Fruit fly (Drosophila melanogaster): Measurements from ENCODE around the gene CG13059.

Gene CG13059

DNA sequence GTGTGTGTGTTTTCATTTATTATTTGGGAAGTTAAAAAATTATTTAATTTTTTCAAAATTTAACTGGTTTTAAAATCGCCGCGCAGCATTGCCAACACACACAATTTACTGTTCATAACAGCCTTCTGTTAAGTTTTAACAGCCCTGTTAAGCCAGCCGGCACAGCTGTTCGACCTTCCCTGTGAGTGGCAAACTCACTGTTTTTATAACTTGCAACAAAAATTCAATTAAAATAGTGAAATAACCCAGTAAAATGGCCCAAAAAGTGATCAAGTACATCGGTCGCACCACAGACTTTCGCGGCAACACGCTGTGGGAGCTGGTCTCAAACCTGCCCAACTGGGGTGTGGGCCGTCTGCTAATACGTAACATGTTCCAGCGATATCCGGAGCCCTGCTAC lies 24.4 kb downstream of the CG13059 start, which contains the start of gene mRpS34:
Gene mRpS34, plus strand, starts transcription at position 161 of the 400 bp plus-strand sequence.
- TF ChIP-seq insv (optimal IDR thresholded peaks at IDR 0.05), result no peak
- no peak for TF ChIP-seq ttk (optimal IDR thresholded peaks at IDR 0.05)
- TF ChIP-seq psq (optimal IDR thresholded peaks at IDR 0.05), result no peak
- no peak for TF ChIP-seq Sin3A (optimal IDR thresholded peaks at IDR 0.05)
- no peak for TF ChIP-seq h (optimal IDR thresholded peaks at IDR 0.05)
- no peak for TF ChIP-seq Myc (optimal IDR thresholded peaks at IDR 0.05)

DNA sequence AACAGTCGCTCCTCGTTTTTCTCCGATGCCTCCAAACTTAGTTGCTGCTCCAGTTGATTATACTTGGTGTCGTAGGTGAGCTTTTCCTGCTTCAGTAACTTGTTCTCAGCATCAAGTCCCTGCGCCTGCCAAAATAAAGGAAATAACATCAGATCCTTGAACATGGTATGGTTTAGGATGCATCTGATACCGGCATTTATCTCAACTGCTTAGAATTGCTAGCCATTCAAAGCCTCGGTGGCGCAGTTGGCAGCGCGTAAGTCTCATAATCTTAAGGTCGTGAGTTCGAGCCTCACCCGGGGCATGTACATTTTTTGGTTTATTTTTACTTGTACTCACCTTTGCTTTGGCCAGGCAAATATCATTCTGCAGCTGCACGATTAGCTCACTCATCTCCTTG lies 26.2 kb downstream of the CG13059 start:
- TF ChIP-seq insv (optimal IDR thresholded peaks at IDR 0.05) (no peak), Myc (optimal IDR thresholded peaks at IDR 0.05) (no peak), h (optimal IDR thresholded peaks at IDR 0.05) (no peak), Sin3A (optimal IDR thresholded peaks at IDR 0.05) (no peak), psq (optimal IDR thresholded peaks at IDR 0.05) (no peak), ttk (optimal IDR thresholded peaks at IDR 0.05) (no peak)

DNA sequence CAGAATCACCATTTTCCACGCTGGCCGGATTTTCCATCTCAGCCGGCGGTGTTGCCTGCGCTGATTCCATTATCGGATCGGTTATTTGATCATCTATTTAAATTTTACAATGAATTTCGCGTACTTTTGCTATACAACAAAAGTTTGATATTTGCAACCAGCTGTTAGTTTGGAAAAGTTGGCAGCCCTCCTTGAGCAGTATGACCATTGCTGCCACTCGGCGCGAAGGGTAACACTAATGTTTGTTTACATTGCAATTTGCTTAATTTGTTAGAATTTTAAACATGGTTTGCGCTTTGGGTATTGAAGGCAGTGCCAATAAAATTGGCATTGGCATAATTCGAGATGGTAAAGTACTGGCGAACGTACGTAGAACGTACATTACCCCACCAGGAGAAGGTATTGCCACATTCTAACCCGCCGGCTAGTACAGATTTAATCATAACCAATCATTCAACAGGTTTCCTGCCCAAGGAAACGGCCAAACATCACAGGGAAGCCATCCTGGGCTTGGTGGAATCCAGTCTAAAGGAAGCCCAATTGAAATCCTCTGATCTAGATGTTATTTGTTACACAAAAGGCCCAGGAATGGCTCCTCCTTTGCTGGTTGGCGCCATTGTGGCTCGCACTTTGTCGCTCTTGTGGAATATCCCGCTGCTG lies 28.4 kb downstream of the CG13059 start, which contains the start of the genes Golgin104 and Tcs3:
Gene Golgin104, minus strand, starts transcription at position 182 of the 660 bp plus-strand sequence.
Gene Tcs3, plus strand, starts transcription at position 222 of the 660 bp plus-strand sequence.
- TF ChIP-seq h (optimal IDR thresholded peaks at IDR 0.05) (no peak), Sin3A (optimal IDR thresholded peaks at IDR 0.05) (no peak), Myc (optimal IDR thresholded peaks at IDR 0.05) (no peak), ttk (optimal IDR thresholded peaks at IDR 0.05) (no peak)

DNA sequence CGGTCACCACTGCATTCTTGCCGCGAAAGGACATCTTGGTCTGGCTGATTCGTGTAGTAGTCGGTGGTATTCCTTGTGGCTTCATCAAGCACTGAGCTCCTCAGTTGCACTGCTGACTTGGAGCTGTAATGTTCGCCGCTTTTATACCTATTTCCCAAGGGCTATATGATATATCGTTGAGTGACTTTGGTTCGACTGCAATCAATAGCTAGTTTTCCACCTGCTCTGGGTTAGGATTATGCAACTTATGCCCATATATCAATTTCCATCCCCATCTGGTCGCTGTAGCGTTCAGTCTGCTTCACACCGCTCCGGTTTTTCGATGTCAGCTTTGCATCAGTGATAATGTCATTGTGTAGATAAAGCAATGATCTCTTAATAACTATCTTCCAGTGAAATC lies 30.7 kb downstream of the CG13059 start, which contains the start of gene Pdh:
Gene Pdh, minus strand, starts transcription at position 101 of the 400 bp plus-strand sequence.
- no peak for TF ChIP-seq h (optimal IDR thresholded peaks at IDR 0.05)
- no peak for TF ChIP-seq insv (optimal IDR thresholded peaks at IDR 0.05)
- no peak for TF ChIP-seq Sin3A (optimal IDR thresholded peaks at IDR 0.05)
- TF ChIP-seq Myc (optimal IDR thresholded peaks at IDR 0.05), result no peak
- no peak for TF ChIP-seq psq (optimal IDR thresholded peaks at IDR 0.05)
- TF ChIP-seq ttk (optimal IDR thresholded peaks at IDR 0.05), result no peak

DNA sequence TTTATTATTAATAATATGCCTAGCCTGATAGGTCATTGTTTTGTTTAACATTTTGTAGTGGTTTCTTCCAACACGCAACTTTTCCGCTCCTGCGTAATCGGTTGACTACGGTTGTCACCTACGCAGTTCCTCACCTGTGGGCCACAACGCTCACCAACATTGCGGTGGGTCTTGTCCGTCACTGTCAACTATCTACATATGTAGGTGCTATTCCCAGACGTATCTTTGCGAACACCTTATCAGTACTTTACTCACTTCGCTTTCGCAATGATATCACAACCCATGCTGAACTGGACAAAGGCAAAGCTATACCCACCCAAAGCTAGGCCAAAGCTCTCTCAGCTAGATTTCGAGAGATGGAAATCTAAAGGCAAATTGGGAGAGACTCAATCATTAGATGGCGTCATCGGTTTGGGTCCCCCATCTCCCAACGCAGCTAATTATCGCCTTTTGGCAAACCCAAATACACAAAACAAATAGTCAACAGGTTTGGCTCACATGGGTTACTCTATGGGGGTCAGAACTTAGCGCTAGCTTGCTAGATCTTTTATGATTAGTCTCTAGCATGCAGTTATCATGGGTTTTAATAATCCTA lies 32.8 kb downstream of the CG13059 start:
- TF ChIP-seq psq (optimal IDR thresholded peaks at IDR 0.05) (no peak), insv (optimal IDR thresholded peaks at IDR 0.05) (no peak), Sin3A (optimal IDR thresholded peaks at IDR 0.05) (no peak), ttk (optimal IDR thresholded peaks at IDR 0.05) (no peak), h (optimal IDR thresholded peaks at IDR 0.05) (no peak), Myc (optimal IDR thresholded peaks at IDR 0.05) (no peak)

DNA sequence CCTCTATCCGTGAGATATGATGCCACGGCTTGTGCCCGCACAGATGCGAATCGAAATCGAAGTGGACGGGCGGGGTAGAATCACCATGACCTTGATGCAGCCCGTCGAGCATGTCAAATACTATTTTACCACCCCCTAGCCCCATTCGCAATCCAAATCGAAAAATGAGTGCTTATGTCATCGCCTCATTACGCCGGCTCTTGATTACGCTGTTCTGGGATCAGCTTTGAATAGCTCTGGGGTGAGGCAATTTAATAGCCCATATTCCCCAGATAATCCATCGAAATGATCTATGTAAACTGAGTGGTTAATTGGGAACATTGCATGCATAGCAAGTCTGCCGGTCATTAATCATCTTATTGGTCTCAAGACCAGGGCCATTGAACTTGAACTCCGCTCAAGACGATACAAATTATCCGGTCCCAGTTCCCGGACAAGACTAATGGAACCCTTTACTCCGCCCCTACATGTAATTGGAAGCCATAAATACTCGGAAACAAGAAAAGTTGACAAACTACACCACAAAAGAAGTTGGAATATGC lies 33.8 kb downstream of the CG13059 start:
- TF ChIP-seq Myc (optimal IDR thresholded peaks at IDR 0.05) (no peak), Sin3A (optimal IDR thresholded peaks at IDR 0.05) (no peak), h (optimal IDR thresholded peaks at IDR 0.05) (no peak), ttk (optimal IDR thresholded peaks at IDR 0.05) (no peak), insv (optimal IDR thresholded peaks at IDR 0.05) (no peak), psq (optimal IDR thresholded peaks at IDR 0.05) (no peak)

DNA sequence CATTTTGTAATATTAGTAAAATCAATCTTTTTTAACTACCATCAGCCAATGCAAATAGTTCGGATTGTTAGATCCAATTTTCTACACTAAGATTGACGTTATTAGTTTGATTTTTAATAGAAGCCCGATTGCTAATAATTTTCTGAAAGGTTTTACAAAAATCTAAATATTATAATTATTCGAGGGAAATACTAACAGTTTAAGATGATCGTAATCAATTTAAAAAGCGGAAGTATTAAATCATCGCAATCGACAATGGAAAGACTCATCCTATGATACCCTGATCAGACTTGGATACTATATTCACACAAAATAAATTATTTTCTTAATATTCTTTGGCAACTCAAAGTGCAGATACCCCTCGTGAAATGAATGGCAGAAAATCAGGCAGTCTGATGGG lies 34.4 kb downstream of the CG13059 start:
- no peak for TF ChIP-seq ttk (optimal IDR thresholded peaks at IDR 0.05)
- TF ChIP-seq psq (optimal IDR thresholded peaks at IDR 0.05), result no peak
- TF ChIP-seq h (optimal IDR thresholded peaks at IDR 0.05), result no peak
- TF ChIP-seq Myc (optimal IDR thresholded peaks at IDR 0.05), result no peak
- TF ChIP-seq insv (optimal IDR thresholded peaks at IDR 0.05), result no peak

DNA sequence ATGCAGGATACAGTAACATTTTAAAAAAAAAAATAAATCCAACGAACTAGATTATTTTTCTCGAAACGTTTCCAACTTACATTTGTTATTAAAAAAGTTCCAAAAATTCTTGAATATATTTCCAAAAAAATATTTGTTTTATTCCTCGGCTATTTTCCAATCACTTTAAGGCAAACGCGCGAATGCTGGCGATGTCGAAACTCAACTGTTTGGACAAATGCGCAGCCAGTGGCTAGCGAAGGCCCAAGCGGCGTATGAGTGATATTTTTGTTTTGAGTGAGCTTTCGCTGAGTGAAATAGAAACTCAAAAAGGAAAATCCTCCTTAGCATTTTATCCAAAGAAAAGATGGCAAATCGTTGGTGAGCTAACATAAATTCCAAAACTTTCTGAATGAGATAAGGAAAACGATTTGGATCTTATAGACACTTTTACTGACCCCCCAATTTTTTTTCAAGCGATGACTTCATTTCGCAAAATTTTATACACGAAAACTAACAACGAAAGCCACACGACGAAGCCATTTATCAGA lies 35.8 kb downstream of the CG13059 start, which contains the start of gene ringer:
Gene ringer, minus strand, starts transcription at position 210 of the 530 bp plus-strand sequence.
- TF ChIP-seq ttk (optimal IDR thresholded peaks at IDR 0.05) (no peak), Myc (optimal IDR thresholded peaks at IDR 0.05) (no peak), insv (optimal IDR thresholded peaks at IDR 0.05) (no peak), Sin3A (optimal IDR thresholded peaks at IDR 0.05) (no peak), psq (optimal IDR thresholded peaks at IDR 0.05) (no peak), h (optimal IDR thresholded peaks at IDR 0.05) (no peak)

DNA sequence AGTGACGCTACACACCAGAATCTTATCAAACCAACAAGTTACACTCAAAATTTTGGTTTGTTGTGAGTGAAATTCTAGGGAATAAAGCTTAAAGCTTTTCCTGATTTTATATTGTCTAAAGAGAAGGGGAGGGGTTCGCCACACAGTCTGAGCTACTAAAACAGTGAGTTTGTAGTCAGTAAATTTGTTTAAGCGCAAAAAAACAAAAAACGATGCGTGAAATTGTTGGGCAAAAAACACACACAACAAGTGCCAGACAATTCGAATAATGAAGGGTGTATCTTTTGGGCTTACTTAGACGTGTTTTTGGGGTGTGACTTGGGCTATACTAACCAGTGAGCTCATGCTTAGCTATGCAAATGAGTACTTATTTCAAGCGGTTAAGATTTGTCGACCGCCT lies 36.3 kb downstream of the CG13059 start:
- no peak for TF ChIP-seq Sin3A (optimal IDR thresholded peaks at IDR 0.05)
- no peak for TF ChIP-seq Myc (optimal IDR thresholded peaks at IDR 0.05)
- TF ChIP-seq insv (optimal IDR thresholded peaks at IDR 0.05), result no peak
- TF ChIP-seq psq (optimal IDR thresholded peaks at IDR 0.05), result no peak
- TF ChIP-seq ttk (optimal IDR thresholded peaks at IDR 0.05), result no peak
- no peak for TF ChIP-seq h (optimal IDR thresholded peaks at IDR 0.05)

DNA sequence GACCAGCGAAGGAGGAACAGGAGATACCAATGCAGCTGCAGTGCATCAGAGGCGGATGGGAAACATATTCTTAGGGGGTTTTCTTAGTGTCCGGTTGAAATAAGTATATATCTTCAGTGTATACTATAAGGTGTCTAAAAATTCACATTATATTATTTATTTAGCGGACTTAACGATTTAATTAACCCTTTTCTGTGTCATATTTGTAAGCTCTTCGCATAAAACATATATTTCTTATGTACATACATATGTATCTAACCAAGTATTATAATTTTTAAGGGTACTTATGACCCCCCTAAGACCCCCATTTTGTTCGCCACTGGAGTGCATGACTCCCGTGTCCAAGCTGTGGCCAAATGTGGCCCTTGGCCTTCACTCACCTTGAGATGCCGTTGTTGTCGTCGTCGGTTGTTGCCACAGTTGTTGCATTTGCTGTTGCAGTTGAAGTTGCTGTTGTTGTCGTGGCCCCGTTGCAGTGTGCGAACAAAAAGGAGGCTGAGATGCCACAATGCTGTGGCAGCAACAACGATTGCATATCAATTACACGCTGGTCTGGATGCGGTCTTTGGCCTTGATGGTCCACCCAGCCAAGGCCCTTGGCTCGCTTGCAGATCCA lies 37.8 kb downstream of the CG13059 start:
- TF ChIP-seq insv (optimal IDR thresholded peaks at IDR 0.05) (no peak), psq (optimal IDR thresholded peaks at IDR 0.05) (no peak)

DNA sequence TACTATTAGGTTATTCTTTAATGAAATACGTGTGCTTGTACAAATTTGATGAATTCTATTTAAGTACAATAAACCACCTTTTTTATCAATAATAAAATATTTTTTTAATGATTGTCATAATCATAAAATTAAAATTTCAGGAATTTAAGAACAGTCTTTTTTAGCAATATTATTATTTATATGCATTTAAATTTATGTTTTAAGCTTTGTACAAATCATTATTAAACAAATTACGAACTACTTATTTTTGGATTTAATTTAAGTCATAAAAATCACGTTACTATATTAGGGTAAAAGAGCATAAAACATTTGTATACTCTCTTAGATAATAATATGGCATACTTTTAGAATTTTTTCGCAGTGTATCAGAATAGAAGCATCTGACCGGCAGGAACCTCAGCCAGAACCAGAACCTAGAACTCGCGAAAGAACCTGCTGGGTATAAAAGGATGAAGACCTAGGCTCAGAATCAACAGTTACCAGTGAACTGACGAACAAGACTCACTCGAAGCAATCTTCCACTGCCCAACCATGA lies 38.7 kb downstream of the CG13059 start, which contains the start of gene Cpr72Ea:
Gene Cpr72Ea, plus strand, starts transcription at position 485 of the 535 bp plus-strand sequence.
- TF ChIP-seq ttk (optimal IDR thresholded peaks at IDR 0.05), result no peak
- TF ChIP-seq h (optimal IDR thresholded peaks at IDR 0.05), result no peak
- TF ChIP-seq Sin3A (optimal IDR thresholded peaks at IDR 0.05), result no peak

DNA sequence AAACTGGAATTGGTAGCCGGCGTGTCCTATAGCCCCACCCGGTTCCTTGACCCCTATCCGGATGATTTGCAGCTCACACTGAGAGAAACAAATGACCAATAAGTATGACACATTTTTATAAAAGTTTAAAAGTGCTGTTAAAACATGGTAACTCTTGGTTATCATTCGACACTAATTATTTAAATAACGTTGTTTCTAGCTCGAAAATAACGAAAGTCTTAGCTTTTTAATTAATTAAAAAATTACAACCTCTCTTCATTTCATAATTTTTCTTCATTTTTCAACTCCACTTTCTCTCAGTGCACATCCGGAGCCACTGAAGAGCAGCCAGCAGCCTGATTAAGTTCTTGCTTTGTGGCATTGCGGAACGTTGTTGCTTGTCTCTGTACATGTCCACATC lies 40.7 kb downstream of the CG13059 start:
- TF ChIP-seq insv (optimal IDR thresholded peaks at IDR 0.05) (no peak), Sin3A (optimal IDR thresholded peaks at IDR 0.05) (no peak), ttk (optimal IDR thresholded peaks at IDR 0.05) (no peak), h (optimal IDR thresholded peaks at IDR 0.05) (no peak), psq (optimal IDR thresholded peaks at IDR 0.05) (no peak), Myc (optimal IDR thresholded peaks at IDR 0.05) (no peak)

All from Kc167 (cell line).